Worm (Caenorhabditis elegans): ENCODE results near the gene cubn-1.

cubn-1 gene

DNA sequence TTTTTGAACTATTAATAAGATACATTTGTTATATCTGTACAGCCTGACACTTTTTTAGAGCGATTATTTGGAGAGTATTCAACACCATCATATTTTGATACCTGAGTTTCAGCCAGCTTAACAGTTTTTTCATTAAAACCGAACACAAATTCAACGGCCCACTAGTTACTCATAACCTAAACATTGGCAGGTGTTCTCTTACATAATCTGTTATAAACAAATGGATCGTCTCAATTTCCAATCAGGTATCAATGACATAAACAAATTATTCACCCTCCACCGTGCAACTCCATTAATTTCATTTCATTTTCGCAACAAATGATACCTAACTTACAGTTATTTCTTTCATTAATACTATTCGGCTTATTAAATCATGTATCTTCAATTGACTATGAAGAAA lies at the start of gene cubn-1:
cubn-1 (plus strand) TSS at position 301 of the 400 bp plus-strand sequence.
- no peak for TF ChIP-seq akir-1 (GFP tag; optimal IDR thresholded peaks at IDR 0.05)
- TF ChIP-seq let-526 (GFP tag; IDR thresholded peaks at IDR 0.05) = no peak
- TF ChIP-seq F39B2.1 (GFP tag; IDR thresholded peaks at IDR 0.05) = no peak
- no peak for TF ChIP-seq ceh-91 (GFP tag; IDR thresholded peaks at IDR 0.05)
- no peak for TF ChIP-seq attf-6 (GFP tag; IDR thresholded peaks at IDR 0.05)
- TF ChIP-seq ceh-100 (GFP tag; IDR thresholded peaks at IDR 0.05) = no peak
- TF ChIP-seq zim-3 (tag; optimal IDR thresholded peaks at IDR 0.05) = no peak
- TF ChIP-seq snpc-3.4 (tag; optimal IDR thresholded peaks at IDR 0.05) = no peak
- TF ChIP-seq snpc-1.1 (tag; optimal IDR thresholded peaks at IDR 0.05; ENCODE audit: insufficient read depth) = no peak
- no peak for TF ChIP-seq ccch-3 (GFP tag; optimal IDR thresholded peaks at IDR 0.05)
- no peak for TF ChIP-seq nhr-80 (tag; optimal IDR thresholded peaks at IDR 0.05)
- TF ChIP-seq ceh-79 (tag; optimal IDR thresholded peaks at IDR 0.05) = no peak
- TF ChIP-seq ceh-27 (GFP tag; optimal IDR thresholded peaks at IDR 0.05) = no peak
- no peak for TF ChIP-seq aptf-2 (GFP tag; conservative IDR thresholded peaks at IDR 0.05)
- no peak for TF ChIP-seq sea-2 (GFP tag; IDR thresholded peaks at IDR 0.05)
- TF ChIP-seq fkh-3 (tag; optimal IDR thresholded peaks at IDR 0.05) = no peak
- no peak for TF ChIP-seq bed-2 (GFP tag; IDR thresholded peaks at IDR 0.05)
- TF ChIP-seq Y79H2A.3 (GFP tag; conservative IDR thresholded peaks at IDR 0.05) = no peak

DNA sequence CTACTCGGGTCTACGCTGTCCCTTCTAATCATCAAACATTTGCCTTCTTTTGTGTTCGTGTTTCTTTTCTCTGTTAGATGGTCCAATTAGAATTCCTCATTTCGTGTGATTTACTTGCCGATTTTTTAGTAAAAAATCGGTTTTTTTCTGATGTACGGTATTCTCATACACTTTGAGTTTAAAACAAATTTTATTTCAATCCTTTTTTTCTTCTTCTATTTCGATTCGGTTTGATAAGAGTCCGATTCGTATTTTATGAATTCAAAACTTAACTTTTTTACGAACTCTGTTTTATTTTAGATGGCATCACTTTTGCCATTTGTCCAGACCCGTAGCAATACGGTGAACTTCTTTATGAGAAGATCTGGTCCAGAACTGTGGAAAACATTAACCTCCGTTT lies 47.9 kb upstream of the cubn-1 start, which contains the start of gene mrps-5:
mrps-5 (plus strand) TSS at position 301 of the 400 bp plus-strand sequence.
- TF ChIP-seq cebp-2 (GFP tag; IDR thresholded peaks at IDR 0.05) (no peak), madf-8 (GFP tag; conservative IDR thresholded peaks at IDR 0.05) (no peak), B0019.2 (GFP tag; conservative IDR thresholded peaks at IDR 0.05) (no peak), attf-5 (GFP tag; optimal IDR thresholded peaks at IDR 0.05) (no peak), pha-4 (tag; optimal IDR thresholded peaks at IDR 0.05) (no peak), rpc-1 (optimal IDR thresholded peaks at IDR 0.05) (no peak), rpc-1 (tag; optimal IDR thresholded peaks at IDR 0.05) (no peak), attf-6 (GFP tag; IDR thresholded peaks at IDR 0.05) (no peak), F10E7.11 (tag; optimal IDR thresholded peaks at IDR 0.05) (no peak), rcor-1 (GFP tag; IDR thresholded peaks at IDR 0.05) (no peak), nfyb-1 (GFP tag; IDR thresholded peaks at IDR 0.05) (no peak)

- no peak for TF ChIP-seq aptf-2 (GFP tag; conservative IDR thresholded peaks at IDR 0.05)
- no peak for TF ChIP-seq ZK185.1 (tag; optimal IDR thresholded peaks at IDR 0.05; ENCODE audit: poor library complexity, severe bottlenecking)
- TF ChIP-seq let-526 (GFP tag; IDR thresholded peaks at IDR 0.05) = no peak
- no peak for TF ChIP-seq aptf-3 (GFP tag; IDR thresholded peaks at IDR 0.05)
- TF ChIP-seq B0035.1 (tag; optimal IDR thresholded peaks at IDR 0.05) = no peak
- TF ChIP-seq Y95B8A.8 (GFP tag; IDR thresholded peaks at IDR 0.05) = no peak
- no peak for TF ChIP-seq D2030.7 (GFP tag; IDR thresholded peaks at IDR 0.05)
- no peak for TF ChIP-seq Y79H2A.3 (GFP tag; conservative IDR thresholded peaks at IDR 0.05)
- no peak for TF ChIP-seq snpc-4 (GFP tag; optimal IDR thresholded peaks at IDR 0.05)
- no peak for TF ChIP-seq snpc-4 (tag; optimal IDR thresholded peaks at IDR 0.05)
- no peak for TF ChIP-seq F22D6.2 (tag; optimal IDR thresholded peaks at IDR 0.05)
- TF ChIP-seq madf-8 (GFP tag; conservative IDR thresholded peaks at IDR 0.05) = no peak
- TF ChIP-seq K11D2.4 (GFP tag; IDR thresholded peaks at IDR 0.05) = no peak
- TF ChIP-seq athp-1 (tag; optimal IDR thresholded peaks at IDR 0.05) = no peak
- no peak for TF ChIP-seq chd-7 (tag; optimal IDR thresholded peaks at IDR 0.05)
- TF ChIP-seq rcor-1 (GFP tag; IDR thresholded peaks at IDR 0.05) = no peak
- no peak for TF ChIP-seq lin-54 (GFP tag; optimal IDR thresholded peaks at IDR 0.05)
Measured at ce11 chrV:12564902-12565301, 46.2 kb upstream of the cubn-1 start.
